Fruit fly (Drosophila melanogaster) whole organism, embryonic: ENCODE results near the gene Ptp69D.

Source experiments
- Atf3 ChIP-seq: fragments of 200-800 bp; sonication (Bioruptor generic); optimal IDR thresholded peaks from 3 replicates; lab custom pipeline; 2016; ENCODE audit warnings: missing biosample characterization, missing genetic modification characterization
- Blimp-1 ChIP-seq: fragments of 200-800 bp; sonication (Bioruptor generic); optimal IDR thresholded peaks from 3 replicates; lab custom pipeline; 2018; ENCODE audit warnings: missing biosample characterization, missing genetic modification characterization, mild to moderate bottlenecking, moderate library complexity, missing genetic modification reagents
- BtbVII ChIP-seq: fragments of 200-800 bp; sonication (Bioruptor generic); optimal IDR thresholded peaks from 3 replicates; lab custom pipeline; 2017; ENCODE audit warnings: missing biosample characterization, mild to moderate bottlenecking, missing genetic modification characterization
- CG1233 ChIP-seq: fragments of 200-800 bp; sonication (Bioruptor generic); optimal IDR thresholded peaks from 4 replicates; lab custom pipeline; 2018; ENCODE audit warnings: missing biosample characterization, mild to moderate bottlenecking, missing genetic modification characterization
- CG14014 ChIP-seq: fragments of 200-800 bp; sonication (Bioruptor generic); IDR thresholded peaks from 2 replicates; pipeline ENCODE4 v1.3.6; 2022; ENCODE audit warnings: missing biosample characterization, missing genetic modification characterization
- CG15011 ChIP-seq: fragments of 200-800 bp; sonication (Bioruptor generic); optimal IDR thresholded peaks from 3 replicates; lab custom pipeline; 2018; ENCODE audit warnings: missing biosample characterization, mild to moderate bottlenecking, missing genetic modification characterization
- CG1603 ChIP-seq: fragments of 200-800 bp; sonication (Bioruptor generic); optimal IDR thresholded peaks from 2 replicates; lab custom pipeline; 2019; ENCODE audit warnings: missing biosample characterization, mild to moderate bottlenecking, missing genetic modification characterization, moderate library complexity
- CG1832 ChIP-seq: fragments of 200-800 bp; sonication (Bioruptor generic); optimal IDR thresholded peaks from 2 replicates; lab custom pipeline; 2017; ENCODE audit warnings: missing biosample characterization, mild to moderate bottlenecking, missing genetic modification characterization, inconsistent platforms
- CG18619 ChIP-seq: fragments of 200-800 bp; sonication (Bioruptor generic); optimal IDR thresholded peaks from 3 replicates; lab custom pipeline; 2017; ENCODE audit warnings: missing biosample characterization, mild to moderate bottlenecking, missing genetic modification characterization
- CG2129 ChIP-seq: fragments of 200-800 bp; sonication (Bioruptor generic); IDR thresholded peaks from 2 replicates; pipeline ENCODE4 v1.3.6; 2022; ENCODE audit warnings: missing biosample characterization, missing genetic modification characterization; ENCODE audit not compliant: partially characterized antibody
- CG2678 ChIP-seq: fragments of 200-800 bp; sonication (Bioruptor generic); optimal IDR thresholded peaks from 3 replicates; lab custom pipeline; 2019; ENCODE audit warnings: missing biosample characterization, mild to moderate bottlenecking, missing genetic modification characterization, moderate library complexity
- CG3163 ChIP-seq: fragments of 200-800 bp; sonication (Bioruptor generic); optimal IDR thresholded peaks from 3 replicates; lab custom pipeline; 2016; ENCODE audit warnings: missing biosample characterization, missing genetic modification characterization
- CG3726 ChIP-seq: fragments of 200-800 bp; sonication (Bioruptor generic); IDR thresholded peaks from 3 replicates; pipeline ENCODE4, ENCODE4 v1.3.6; 2022; ENCODE audit warnings: missing biosample characterization, missing genetic modification characterization
- CG5180 ChIP-seq: fragments of 200-800 bp; sonication (Bioruptor generic); optimal IDR thresholded peaks from 3 replicates; lab custom pipeline; 2017; ENCODE audit warnings: missing biosample characterization, missing genetic modification characterization, mild to moderate bottlenecking, moderate library complexity, missing genetic modification reagents
- CG7786 ChIP-seq: fragments of 200-800 bp; sonication (Bioruptor generic); optimal IDR thresholded peaks from 2 replicates; lab custom pipeline; 2016; ENCODE audit warnings: missing biosample characterization, missing genetic modification characterization
- CG8290 ChIP-seq, 3 experiments: fragments of 200-800 bp; sonication (Bioruptor generic); optimal IDR thresholded peaks; 2 replicates each; lab custom pipeline; 2016 to 2019; ENCODE audit warnings: missing biosample characterization in 3 of 3, missing genetic modification characterization in 3 of 3, mild to moderate bottlenecking in 2 of 3, moderate library complexity in 1 of 3
- CG8388 ChIP-seq: fragments of 200-800 bp; sonication (Bioruptor generic); optimal IDR thresholded peaks from 2 replicates; lab custom pipeline; 2019; ENCODE audit warnings: missing biosample characterization, mild to moderate bottlenecking, missing genetic modification characterization, moderate library complexity
- CG9215 ChIP-seq: fragments of 200-800 bp; sonication (Bioruptor generic); IDR thresholded peaks from 2 replicates; pipeline ENCODE4 v1.3.6; 2022; ENCODE audit warnings: missing biosample characterization, missing genetic modification characterization
- CG9876 ChIP-seq: fragments of 200-800 bp; sonication (Bioruptor generic); optimal IDR thresholded peaks from 2 replicates; lab custom pipeline; 2016; ENCODE audit warnings: missing biosample characterization, missing genetic modification characterization
- Deaf1 ChIP-seq: fragments of 200-800 bp; optimal IDR thresholded peaks from 3 replicates; lab custom pipeline; 2019; ENCODE audit warnings: missing biosample characterization, mild to moderate bottlenecking, missing genetic modification characterization, moderate library complexity
- Dll ChIP-seq: fragments of 200-800 bp; sonication (Bioruptor generic); IDR thresholded peaks from 4 replicates; pipeline ENCODE4 v1.3.6; 2022; ENCODE audit warnings: missing biosample characterization, missing genetic modification characterization; ENCODE audit not compliant: partially characterized antibody
- Dp ChIP-seq: fragments of 200-800 bp; sonication (Bioruptor generic); optimal IDR thresholded peaks from 2 replicates; lab custom pipeline; 2018; ENCODE audit warnings: missing biosample characterization, mild to moderate bottlenecking, missing genetic modification characterization, moderate library complexity
- Dref ChIP-seq: fragments of 200-800 bp; sonication (Bioruptor generic); IDR thresholded peaks from 2 replicates; pipeline ENCODE4 v1.3.6; 2022; ENCODE audit warnings: missing biosample characterization, missing genetic modification characterization
- Fer2 ChIP-seq: fragments of 200-800 bp; sonication (Bioruptor generic); optimal IDR thresholded peaks from 2 replicates; lab custom pipeline; 2018; ENCODE audit warnings: missing biosample characterization, mild to moderate bottlenecking, missing genetic modification characterization, moderate library complexity
- HLHmδ ChIP-seq: fragments of 200-800 bp; sonication (Bioruptor generic); optimal IDR thresholded peaks from 2 replicates; lab custom pipeline; 2018; ENCODE audit warnings: missing biosample characterization, mild to moderate bottlenecking, missing genetic modification characterization, moderate library complexity
- Lim3 ChIP-seq: fragments of 200-800 bp; sonication (Bioruptor generic); IDR thresholded peaks from 2 replicates; pipeline ENCODE4 v1.3.6; 2022; ENCODE audit warnings: missing biosample characterization, missing genetic modification characterization
- Lpt ChIP-seq: fragments of >200 bp; optimal IDR thresholded peaks from 2 replicates; lab custom pipeline; 2018; ENCODE audit warnings: missing biosample characterization, missing genetic modification characterization
- Meics ChIP-seq: fragments of 200-800 bp; sonication (Bioruptor generic); optimal IDR thresholded peaks from 2 replicates; lab custom pipeline; 2017; ENCODE audit warnings: missing biosample characterization, mild to moderate bottlenecking, missing genetic modification characterization
- Mes4 ChIP-seq: fragments of 200-800 bp; sonication (Bioruptor generic); optimal IDR thresholded peaks from 2 replicates; lab custom pipeline; 2016; ENCODE audit warnings: missing biosample characterization, missing genetic modification characterization
- Nf-YB ChIP-seq: fragments of 200-800 bp; sonication (Bioruptor generic); optimal IDR thresholded peaks from 3 replicates; lab custom pipeline; 2019; ENCODE audit warnings: missing biosample characterization, mild to moderate bottlenecking, missing genetic modification characterization, moderate library complexity
- Nf-YC ChIP-seq: fragments of 200-800 bp; optimal IDR thresholded peaks from 3 replicates; lab custom pipeline; 2019; ENCODE audit warnings: missing biosample characterization, mild to moderate bottlenecking, missing genetic modification characterization, moderate library complexity
- Opbp ChIP-seq: fragments of 200-800 bp; sonication (Bioruptor generic); IDR thresholded peaks from 3 replicates; pipeline ENCODE4 v1.3.6; 2022; ENCODE audit warnings: missing biosample characterization, missing genetic modification characterization; ENCODE audit not compliant: partially characterized antibody
- Ptx1 ChIP-seq: fragments of 200-800 bp; sonication (Bioruptor generic); IDR thresholded peaks from 2 replicates; pipeline ENCODE4 v1.3.6; 2022; ENCODE audit warnings: missing biosample characterization, missing genetic modification characterization
- Sry-β ChIP-seq: fragments of 200-800 bp; sonication (Bioruptor generic); optimal IDR thresholded peaks from 2 replicates; lab custom pipeline; 2018; ENCODE audit warnings: missing biosample characterization, mild to moderate bottlenecking, missing genetic modification characterization, moderate library complexity
- Ssrp ChIP-seq: fragments of 200-800 bp; sonication (Bioruptor generic); optimal IDR thresholded peaks from 2 replicates; lab custom pipeline; 2018; ENCODE audit warnings: missing biosample characterization, mild to moderate bottlenecking, missing genetic modification characterization, moderate library complexity
- amos ChIP-seq: fragments of 200-800 bp; sonication (Bioruptor generic); IDR thresholded peaks from 2 replicates; pipeline ENCODE4 v1.3.6; 2022; ENCODE audit warnings: missing biosample characterization, missing genetic modification characterization; ENCODE audit not compliant: partially characterized antibody
- az2 ChIP-seq: fragments of 200-800 bp; sonication (Bioruptor generic); optimal IDR thresholded peaks from 3 replicates; lab custom pipeline; 2016; ENCODE audit warnings: missing biosample characterization, missing genetic modification characterization
- bab2 ChIP-seq: fragments of 200-800 bp; sonication (Bioruptor generic); optimal IDR thresholded peaks from 2 replicates; lab custom pipeline; 2016; ENCODE audit warnings: missing biosample characterization, missing genetic modification characterization
- chinmo ChIP-seq: fragments of 200-800 bp; sonication (Bioruptor generic); IDR thresholded peaks from 4 replicates; pipeline ENCODE4 v1.3.6; 2022; ENCODE audit warnings: missing biosample characterization, missing genetic modification characterization; ENCODE audit not compliant: partially characterized antibody
- chm ChIP-seq: fragments of 200-800 bp; sonication (Bioruptor generic); IDR thresholded peaks from 2 replicates; pipeline ENCODE4 v1.3.6; 2022; ENCODE audit warnings: missing biosample characterization, missing genetic modification characterization
- ci ChIP-seq: fragments of 200-800 bp; sonication (Bioruptor generic); IDR thresholded peaks from 3 replicates; pipeline ENCODE4 v1.3.6; 2022; ENCODE audit warnings: missing biosample characterization, missing genetic modification characterization
- crol ChIP-seq: fragments of 200-800 bp; sonication (Bioruptor generic); IDR thresholded peaks from 2 replicates; pipeline ENCODE4 v1.3.6; 2022; ENCODE audit warnings: missing biosample characterization, missing genetic modification characterization
- crp ChIP-seq, 2 experiments: fragments of 200-800 bp; sonication (Bioruptor generic); optimal IDR thresholded peaks; 2 replicates in 1 of 2; 3 replicates in 1 of 2; lab custom pipeline; 2017; ENCODE audit warnings: missing biosample characterization in 2 of 2, missing genetic modification characterization in 2 of 2, mild to moderate bottlenecking in 1 of 2, moderate library complexity in 1 of 2
- grau ChIP-seq: fragments of 200-800 bp; optimal IDR thresholded peaks from 3 replicates; lab custom pipeline; 2019; ENCODE audit warnings: missing biosample characterization, mild to moderate bottlenecking, missing genetic modification characterization, moderate library complexity
- gt ChIP-seq: fragments of 200-800 bp; sonication (Bioruptor generic); IDR thresholded peaks from 2 replicates; pipeline ENCODE4 v1.3.6; 2022; ENCODE audit warnings: missing biosample characterization, missing genetic modification characterization
- lov ChIP-seq, 2 experiments: fragments of 200-800 bp in 1 of 2; fragments of >200 bp in 1 of 2; sonication (Bioruptor generic) in 1 of 2; IDR thresholded peaks in 1 of 2; optimal IDR thresholded peaks in 1 of 2; 2 replicates in 1 of 2; 3 replicates in 1 of 2; pipeline versions ENCODE4 v1.3.6 to Lab custom; 2017 to 2022; ENCODE audit warnings: missing biosample characterization in 1 of 2, missing genetic modification characterization in 1 of 2
- nmo ChIP-seq: fragments of 200-800 bp; sonication (Bioruptor generic); optimal IDR thresholded peaks from 2 replicates; lab custom pipeline; 2018; ENCODE audit warnings: missing biosample characterization, mild to moderate bottlenecking, missing genetic modification characterization, moderate library complexity
- pho ChIP-seq: fragments of 200-800 bp; sonication (Bioruptor generic); optimal IDR thresholded peaks from 2 replicates; lab custom pipeline; 2016; ENCODE audit warnings: missing biosample characterization, missing genetic modification characterization
- prd ChIP-seq, 3 experiments: fragments of >200 bp in 2 of 3; fragments of 200-800 bp in 1 of 3; sonication (Bioruptor generic) in 1 of 3; optimal IDR thresholded peaks in 2 of 3; IDR thresholded peaks in 1 of 3; 2 replicates in 2 of 3; 3 replicates in 1 of 3; pipeline versions ENCODE4 v1.3.6 to Lab custom; 2017 to 2022; ENCODE audit warnings: missing biosample characterization in 1 of 3, missing genetic modification characterization in 1 of 3

The Ptp69D gene

DNA sequence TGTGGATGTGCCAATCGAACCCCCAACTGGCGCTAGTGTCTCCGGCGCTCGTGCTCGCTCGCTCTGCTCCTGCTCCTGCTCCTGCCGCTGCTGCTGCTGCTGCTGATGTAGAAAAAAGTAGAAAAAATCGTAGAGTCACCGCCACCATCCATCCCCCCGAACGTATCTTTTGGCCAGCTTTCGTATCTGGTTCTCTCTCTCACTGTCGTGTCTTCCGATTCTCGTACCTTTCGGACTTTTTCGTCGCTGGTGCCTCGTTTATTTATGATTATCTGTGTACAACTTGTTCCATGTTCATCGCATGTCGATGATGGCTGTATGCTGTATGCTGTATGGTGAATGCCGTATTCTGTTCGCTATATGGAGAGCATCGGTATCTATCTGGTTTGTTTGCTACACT, 46.0 kb upstream of the Ptp69D start:
- TF ChIP-seq az2, result no peak
- TF ChIP-seq Dll (GFP tag; lab: Robert Waterston, UW), result no peak
- no peak for TF ChIP-seq grau (tag; lab: Kevin White, UChicago)
- TF ChIP-seq CG18619 (GFP tag; lab: Kevin White, UChicago), result no peak
- TF ChIP-seq CG14014 (GFP tag; lab: Robert Waterston, UW), result no peak
- TF ChIP-seq Deaf1 (tag; lab: Kevin White, UChicago), result peak; percentile 88
- no peak for TF ChIP-seq Lim3
- no peak for TF ChIP-seq gt (GFP tag; lab: Robert Waterston, UW)
- no peak for TF ChIP-seq Mes4
- no peak for TF ChIP-seq prd (optimal IDR thresholded peaks at IDR 0.05; lab: Kevin White, UChicago)
- TF ChIP-seq prd (GFP tag; IDR thresholded peaks at IDR 0.05; lab: Robert Waterston, UW), result no peak
- no peak for TF ChIP-seq CG1233
- no peak for TF ChIP-seq Opbp
- TF ChIP-seq Sry-β (GFP tag; lab: Kevin White, UChicago), result no peak
- TF ChIP-seq Meics (GFP tag; lab: Kevin White, UChicago), result no peak
- TF ChIP-seq lov (optimal IDR thresholded peaks at IDR 0.05; lab: Kevin White, UChicago), result no peak
- no peak for TF ChIP-seq lov (GFP tag; IDR thresholded peaks at IDR 0.05; lab: Robert Waterston, UW)
- TF ChIP-seq CG9215 (GFP tag; lab: Robert Waterston, UW), result no peak
- TF ChIP-seq nmo (GFP tag; lab: Kevin White, UChicago), result no peak
- TF ChIP-seq CG1603 (tag; lab: Kevin White, UChicago), result no peak
- no peak for TF ChIP-seq chm
- peak; percentile 43 for TF ChIP-seq Nf-YC
- no peak for TF ChIP-seq CG2678 (tag; lab: Kevin White, UChicago)
- no peak for TF ChIP-seq CG9876
- no peak for TF ChIP-seq CG7786 (GFP tag; lab: Kevin White, UChicago)
- TF ChIP-seq Fer2 (tag; lab: Kevin White, UChicago), result no peak
- TF ChIP-seq Nf-YB (GFP tag; lab: Kevin White, UChicago), result peak; percentile 15
- no peak for TF ChIP-seq CG2129 (GFP tag; lab: Robert Waterston, UW)
- no peak for TF ChIP-seq chinmo
- no peak for TF ChIP-seq amos (GFP tag; lab: Robert Waterston, UW)
- no peak for TF ChIP-seq Dref (GFP tag; lab: Robert Waterston, UW)
- 0 out of 3 replicates have a peak, but pooled peaks have one; percentile 16 for TF ChIP-seq ci (GFP tag; lab: Robert Waterston, UW)
- TF ChIP-seq crp (GFP tag; optimal IDR thresholded peaks at IDR 0.05; lab: Kevin White, UChicago), result no peak
- TF ChIP-seq CG3163, result no peak
- TF ChIP-seq CG8388, result no peak
- TF ChIP-seq bab2 (GFP tag; lab: Kevin White, UChicago), result no peak
- TF ChIP-seq Ssrp (tag; lab: Kevin White, UChicago), result no peak
- TF ChIP-seq Dp, result no peak
- 0 out of 2 replicates have a peak, but pooled peaks have one; percentile 32 for TF ChIP-seq crol (GFP tag; lab: Robert Waterston, UW)
- TF ChIP-seq CG5180 (GFP tag; lab: Kevin White, UChicago), result peak; percentile 27
- no peak for TF ChIP-seq pho (GFP tag; lab: Kevin White, UChicago)
- TF ChIP-seq CG15011, result no peak
- TF ChIP-seq Atf3, result no peak
- TF ChIP-seq CG1832, result no peak
- no peak for TF ChIP-seq Blimp-1 (GFP tag; lab: Kevin White, UChicago)
- TF ChIP-seq CG8290 (GFP tag; optimal IDR thresholded peaks at IDR 0.05; lab: Kevin White, UChicago), result no peak
- TF ChIP-seq CG8290 (tag; optimal IDR thresholded peaks at IDR 0.05; lab: Kevin White, UChicago), result no peak
- TF ChIP-seq Ptx1, result no peak
- no peak for TF ChIP-seq Lpt
- TF ChIP-seq HLHmδ (GFP tag; lab: Kevin White, UChicago), result no peak
- no peak for TF ChIP-seq CG3726 (GFP tag; lab: Robert Waterston, UW)
- TF ChIP-seq BtbVII, result no peak
